Worm (Caenorhabditis elegans) whole organism, early embryonic: ENCODE results near the gene F23B12.4.

ENCODE experiments used
- B0310.2 ChIP-seq: sonication (generic microtip); optimal IDR thresholded peaks from 2 replicates; lab custom pipeline; 2016; ENCODE audit warnings: mild to moderate bottlenecking, missing genetic modification characterization, missing compliant biosample characterization
- F13C5.2 ChIP-seq: sonication (generic microtip); optimal IDR thresholded peaks from 2 replicates; lab custom pipeline; 2017; ENCODE audit warnings: mild to moderate bottlenecking, missing genetic modification characterization, inconsistent platforms, missing compliant biosample characterization
- aly-1 ChIP-seq: sonication (generic microtip); optimal IDR thresholded peaks from 2 replicates; lab custom pipeline; 2016; ENCODE audit warnings: missing genetic modification characterization, missing compliant biosample characterization
- ama-1 ChIP-seq: fragments of 150-350 bp; optimal IDR thresholded peaks from 2 replicates; lab custom pipeline; 2014
- hmbx-1 ChIP-seq: sonication (generic microtip); optimal IDR thresholded peaks from 2 replicates; lab custom pipeline; 2016; ENCODE audit warnings: mild to moderate bottlenecking, missing genetic modification characterization, missing compliant biosample characterization
- scrt-1 ChIP-seq: fragments of 200-800 bp; sonication (Bioruptor generic); IDR thresholded peaks from 2 replicates; pipeline ENCODE4 v1.3.6; 2022; ENCODE audit warnings: missing genetic modification characterization, missing compliant biosample characterization
- sea-1 ChIP-seq: fragments of 200-800 bp; sonication (Bioruptor generic); conservative IDR thresholded peaks from 2 replicates; pipeline ENCODE4 v1.3.6; 2022; ENCODE audit warnings: missing genetic modification characterization, missing compliant biosample characterization
- tbx-37 ChIP-seq: fragments of 200-800 bp; sonication (Bioruptor generic); conservative IDR thresholded peaks from 2 replicates; pipeline ENCODE4 v1.3.6; 2022; ENCODE audit warnings: missing genetic modification reagents, missing genetic modification characterization, missing compliant biosample characterization
- tra-4 ChIP-seq: sonication (generic microtip); optimal IDR thresholded peaks from 2 replicates; lab custom pipeline; 2017; ENCODE audit warnings: missing genetic modification characterization, missing compliant biosample characterization

DNA sequence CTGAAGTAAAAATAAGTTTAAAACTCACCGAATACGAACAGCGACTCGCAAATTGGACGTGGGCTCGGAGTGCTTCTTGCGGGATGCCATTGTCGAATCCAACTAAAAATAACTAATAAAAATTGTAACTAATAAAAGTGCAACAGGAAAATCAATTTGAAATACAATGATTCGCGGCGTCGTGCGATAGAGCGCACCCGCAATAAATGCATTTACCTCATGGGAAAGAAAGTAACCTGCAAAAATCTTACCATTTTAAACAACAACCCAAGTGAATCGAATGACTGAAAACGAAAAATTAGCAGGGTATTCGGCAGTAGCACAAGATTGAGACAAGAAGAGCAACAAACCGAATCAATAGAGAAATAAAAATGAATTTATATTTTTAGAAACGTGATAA, 15.7 kb downstream of the F23B12.4 start, which contains the start of gene bmk-1:
- no peak for TF ChIP-seq sea-1
- no peak for TF ChIP-seq tra-4 (tag; lab: Kevin White, UChicago)
- TF ChIP-seq ama-1 (lab: Kevin White, UChicago): no peak
- TF ChIP-seq tbx-37 (GFP tag; lab: Robert Waterston, UW): no peak
- TF ChIP-seq hmbx-1: no peak
- TF ChIP-seq scrt-1: no peak
- TF ChIP-seq F13C5.2: no peak
- TF ChIP-seq aly-1 (tag; lab: Kevin White, UChicago): no peak
- TF ChIP-seq B0310.2 (tag; lab: Kevin White, UChicago): no peak
